Fruit fly (Drosophila melanogaster): ENCODE measurements around the gene GluRIIA.

GluRIIA gene

DNA sequence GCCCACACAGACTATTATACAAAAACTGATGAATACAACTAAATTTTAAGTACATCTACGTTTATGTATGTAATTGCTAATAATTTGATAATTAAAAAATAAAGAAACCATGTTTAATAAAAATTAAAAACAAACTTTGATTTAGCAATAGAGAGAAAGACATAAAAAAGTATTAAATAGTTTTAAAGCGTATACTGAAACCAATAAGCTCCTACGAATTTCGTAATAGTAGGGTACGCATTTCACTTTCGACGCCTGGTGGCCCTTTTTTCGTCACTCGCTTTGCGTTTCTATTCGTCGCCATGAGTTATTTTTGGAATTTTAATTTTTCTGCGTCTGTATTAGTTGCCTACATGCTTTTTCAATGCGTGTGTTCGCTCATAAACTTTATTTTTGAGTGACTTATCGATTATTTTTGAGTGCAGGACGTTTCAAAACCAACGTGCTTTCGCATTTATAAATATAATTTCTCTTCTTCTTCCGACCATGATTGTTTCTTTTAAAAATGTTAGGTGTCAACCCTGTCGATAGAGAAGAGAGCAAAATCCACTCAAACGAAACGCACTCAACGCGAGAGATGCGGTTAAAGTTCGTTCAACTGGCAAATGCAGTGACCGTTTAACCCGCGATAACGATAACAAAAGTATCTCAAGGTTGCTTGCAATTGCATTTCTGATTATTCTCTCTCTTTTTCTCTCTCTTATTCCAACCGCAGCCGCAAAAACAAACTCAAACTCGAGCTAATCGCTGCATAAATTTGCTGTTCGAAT is 8.2 kb upstream of the GluRIIA start, which contains the start of gene Oscillin (continued):
- TF ChIP-seq HLH54F (GFP tag; optimal IDR thresholded peaks at IDR 0.05) (no peak), Bteb2 (GFP tag; optimal IDR thresholded peaks at IDR 0.05) (peak; percentile 79), Asciz (GFP tag; optimal IDR thresholded peaks at IDR 0.05) (peak; percentile 86), disco-r (GFP tag; optimal IDR thresholded peaks at IDR 0.05) (no peak), E2f1 (GFP tag; IDR thresholded peaks at IDR 0.05) (peak; percentile 79), CG1602 (GFP tag; optimal IDR thresholded peaks at IDR 0.05) (peak; percentile 18), esg (GFP tag; conservative IDR thresholded peaks at IDR 0.05) (peak; percentile 66), CG6175 (GFP tag; IDR thresholded peaks at IDR 0.05) (no peak), psq (GFP tag; optimal IDR thresholded peaks at IDR 0.05) (peak; percentile 88), CkIIα-i1 (GFP tag; IDR thresholded peaks at IDR 0.05) (no peak), CG10147 (GFP tag; optimal IDR thresholded peaks at IDR 0.05) (peak; percentile 73), Mes4 (GFP tag; optimal IDR thresholded peaks at IDR 0.05) (peak; percentile 38), CG2889 (GFP tag; IDR thresholded peaks at IDR 0.05) (no peak), CG8388 (GFP tag; optimal IDR thresholded peaks at IDR 0.05) (peak; percentile 89), emc (GFP tag; optimal IDR thresholded peaks at IDR 0.05) (no peak), CG4854 (GFP tag; optimal IDR thresholded peaks at IDR 0.05) (peak; percentile 48), chn (GFP tag; optimal IDR thresholded peaks at IDR 0.05) (peak; percentile 18), bab2 (GFP tag; optimal IDR thresholded peaks at IDR 0.05) (peak; percentile 59), Ada2b (GFP tag; IDR thresholded peaks at IDR 0.05) (peak; percentile 73), hbn (GFP tag; IDR thresholded peaks at IDR 0.05; ENCODE audit: partially characterized antibody) (peak; percentile 50; the same call in 1 of the 2 replicates), btn (GFP tag; optimal IDR thresholded peaks at IDR 0.05) (no peak), bcd (GFP tag; optimal IDR thresholded peaks at IDR 0.05) (peak; percentile 80), sens (GFP tag) (peak; percentile 87), CG11093 (GFP tag; IDR thresholded peaks at IDR 0.05) (0 out of 3 replicates have a peak, but pooled peaks have one; percentile 69), kni (GFP tag; optimal IDR thresholded peaks at IDR 0.05) (peak; percentile 52), ham (GFP tag; IDR thresholded peaks at IDR 0.05) (no peak), repo (GFP tag; optimal IDR thresholded peaks at IDR 0.05) (no peak), grn (GFP tag; optimal IDR thresholded peaks at IDR 0.05) (no peak), B-H1 (GFP tag; IDR thresholded peaks at IDR 0.05) (peak; percentile 72; the same call in 2 of the 3 replicates), Taf1 (GFP tag; IDR thresholded peaks at IDR 0.05) (peak; percentile 70), seq (GFP tag; IDR thresholded peaks at IDR 0.05) (no peak; the same call in none of the 2 replicates), luna (GFP tag; optimal IDR thresholded peaks at IDR 0.05) (no peak), Blimp-1 (GFP tag; optimal IDR thresholded peaks at IDR 0.05) (peak; percentile 100), dm (GFP tag; optimal IDR thresholded peaks at IDR 0.05) (peak; percentile 42), mam (GFP tag; optimal IDR thresholded peaks at IDR 0.05) (peak; percentile 41), Dek (tag; optimal IDR thresholded peaks at IDR 0.05) (peak; percentile 58), E2f2 (GFP tag; IDR thresholded peaks at IDR 0.05) (peak; percentile 50; the same call in 1 of the 2 replicates), CG10321 (GFP tag; IDR thresholded peaks at IDR 0.05) (no peak), hkb (optimal IDR thresholded peaks at IDR 0.05) (no peak), hkb (GFP tag; IDR thresholded peaks at IDR 0.05) (peak; percentile 89), NfI (GFP tag; optimal IDR thresholded peaks at IDR 0.05) (peak; percentile 66), Scr (GFP tag; IDR thresholded peaks at IDR 0.05; ENCODE audit: partially characterized antibody) (peak; percentile 59), trh (GFP tag; optimal IDR thresholded peaks at IDR 0.05) (peak; percentile 67), Atf-2 (GFP tag; optimal IDR thresholded peaks at IDR 0.05) (peak; percentile 66), CG11456 (GFP tag; IDR thresholded peaks at IDR 0.05) (peak; percentile 84), lilli (GFP tag; optimal IDR thresholded peaks at IDR 0.05) (peak; percentile 57), CG14050 (GFP tag; IDR thresholded peaks at IDR 0.05) (peak; percentile 68), CG17829 (tag; optimal IDR thresholded peaks at IDR 0.05) (peak; percentile 92), CG7745 (tag; optimal IDR thresholded peaks at IDR 0.05) (peak; percentile 93), ken (GFP tag; IDR thresholded peaks at IDR 0.05) (peak; percentile 68; the same call in 2 of the 3 replicates), wor (GFP tag; IDR thresholded peaks at IDR 0.05) (peak; percentile 64)
